Fruit fly (Drosophila melanogaster) whole organism: Measurements from ENCODE around the gene CG14221.

ENCODE experiments used
- CG8478 ChIP-seq: fragments of >200 bp; optimal IDR thresholded peaks from 2 replicates; lab custom pipeline; 2018; ENCODE audit warnings: inconsistent platforms
- Dll ChIP-seq: fragments of >200 bp; optimal IDR thresholded peaks from 2 replicates; lab custom pipeline; 2017
- EcR ChIP-seq, 2 experiments: fragments of >200 bp; optimal IDR thresholded peaks; 2 replicates each; lab custom pipeline; 2017; ENCODE audit warnings: missing biosample characterization in 2 of 2, missing genetic modification characterization in 2 of 2, missing genetic modification reagents in 2 of 2
- pan ChIP-seq: fragments of >200 bp; optimal IDR thresholded peaks from 2 replicates; lab custom pipeline; 2017
- psq ChIP-seq: fragments of >200 bp; optimal IDR thresholded peaks from 2 replicates; lab custom pipeline; 2017
- usp ChIP-seq: fragments of >200 bp; optimal IDR thresholded peaks from 2 replicates; lab custom pipeline; 2017; ENCODE audit warnings: missing biosample characterization, missing genetic modification characterization, mixed read lengths

Gene CG14221

DNA sequence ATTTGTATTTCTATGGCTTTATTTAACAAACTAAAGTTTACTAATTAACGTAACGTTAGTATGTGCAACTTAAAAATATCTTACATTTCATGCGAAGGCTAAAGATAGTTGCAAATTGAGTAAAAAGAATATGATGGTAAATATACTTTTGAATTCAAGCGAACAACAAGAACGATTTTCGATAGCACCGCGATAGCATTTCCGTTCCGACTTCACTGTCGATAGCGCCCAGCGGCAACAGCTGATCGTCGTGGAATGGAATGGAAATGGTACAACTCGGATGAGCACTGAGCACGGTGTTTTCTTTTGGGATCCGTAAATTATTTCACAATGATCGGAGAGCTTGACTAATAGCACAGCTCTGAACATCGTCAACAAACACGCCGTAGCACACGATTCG is 7.6 kb downstream of the CG14221 start:
- TF ChIP-seq usp (GFP tag; lab: Kevin White, UChicago) (no peak), EcR (GFP tag; optimal IDR thresholded peaks at IDR 0.05; lab: Kevin White, UChicago) (no peak), CG8478 (lab: Kevin White, UChicago) (no peak), pan (no peak), Dll (lab: Kevin White, UChicago) (no peak)

- TF ChIP-seq CG8478 (lab: Kevin White, UChicago): no peak
- TF ChIP-seq pan: no peak
- TF ChIP-seq psq (lab: Kevin White, UChicago): no peak
- TF ChIP-seq Dll (lab: Kevin White, UChicago): no peak
- no peak for TF ChIP-seq EcR (GFP tag; optimal IDR thresholded peaks at IDR 0.05; lab: Kevin White, UChicago)
- no peak for TF ChIP-seq usp (GFP tag; lab: Kevin White, UChicago)
Measured at dm6 chrX:19611226-19611625, 9.8 kb downstream of the CG14221 start, which contains the start of the genes Shawn and Tyler. Gene Shawn (plus strand): TSS chrX:19611526. Gene Tyler (plus strand): TSS chrX:19611526.

DNA sequence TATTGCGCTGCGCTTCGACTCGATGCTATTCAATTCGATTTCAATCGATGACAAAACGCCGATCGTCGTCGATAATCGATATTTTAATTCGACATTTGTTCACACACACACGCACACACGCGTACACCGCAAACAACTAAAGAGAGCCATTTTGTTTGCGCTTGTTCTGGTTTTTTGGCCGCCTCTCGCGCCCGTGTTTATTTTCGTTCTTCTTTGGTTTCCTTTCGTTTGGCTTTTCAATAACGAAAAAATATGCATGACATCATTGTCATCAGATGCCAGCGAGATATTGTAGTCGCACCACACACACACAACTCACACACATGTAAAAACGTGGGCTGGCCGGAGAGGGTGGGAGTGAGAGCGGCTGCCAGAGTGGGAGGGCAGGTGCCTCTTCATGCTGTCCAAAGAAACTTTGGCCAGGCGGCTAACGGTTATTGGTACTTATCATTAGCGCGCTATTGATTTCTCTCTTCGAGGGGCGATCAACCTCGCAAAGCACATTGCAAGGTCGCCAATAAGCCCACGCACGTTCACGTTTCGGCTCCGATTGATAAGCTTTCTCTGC is 12.9 kb downstream of the CG14221 start:
- TF ChIP-seq Dll (lab: Kevin White, UChicago): no peak
- TF ChIP-seq pan: no peak
- no peak for TF ChIP-seq usp (GFP tag; lab: Kevin White, UChicago)
- TF ChIP-seq psq (lab: Kevin White, UChicago): no peak
- no peak for TF ChIP-seq EcR (GFP tag; optimal IDR thresholded peaks at IDR 0.05; lab: Kevin White, UChicago)
- TF ChIP-seq CG8478 (lab: Kevin White, UChicago): no peak

DNA sequence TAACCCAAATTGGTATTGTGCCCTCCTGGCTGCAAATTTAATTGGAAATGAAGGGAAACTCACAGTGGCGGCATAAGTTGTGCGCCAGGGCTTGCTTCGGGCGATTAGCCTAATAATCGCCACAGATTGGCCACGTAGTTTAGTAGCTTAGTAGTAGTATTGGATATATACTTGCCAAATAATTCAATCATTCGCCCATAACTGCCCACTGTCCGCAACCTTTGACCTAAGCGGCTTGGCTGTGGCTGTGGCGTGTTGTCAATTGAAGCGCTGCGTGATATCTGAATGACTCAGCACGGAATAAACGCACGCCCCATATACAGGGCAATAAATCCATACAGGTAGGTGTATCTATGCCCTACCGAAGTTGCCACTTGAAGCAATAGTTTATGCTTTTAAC is 14.1 kb downstream of the CG14221 start:
- TF ChIP-seq usp (GFP tag; lab: Kevin White, UChicago) (no peak), pan (no peak)

DNA sequence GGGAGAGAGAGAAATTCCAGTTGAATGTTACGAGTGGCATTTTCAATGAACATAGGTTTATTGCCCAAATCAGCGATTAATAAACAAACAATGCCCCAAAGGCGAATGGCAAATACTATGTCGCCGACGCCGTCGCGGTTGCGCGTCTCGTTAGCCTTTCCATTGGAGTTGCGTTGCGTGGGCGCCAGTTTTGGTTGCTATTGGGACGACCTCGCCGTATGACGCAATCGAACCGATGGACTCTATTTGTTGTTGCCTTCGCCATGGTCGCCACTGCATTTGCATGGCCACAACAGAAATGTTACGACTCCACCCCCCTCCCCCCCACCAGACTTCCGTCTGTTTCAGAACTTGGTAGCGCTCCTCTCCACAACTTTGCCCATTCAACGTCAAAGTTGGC is 14.5 kb downstream of the CG14221 start:
- TF ChIP-seq CG8478 (lab: Kevin White, UChicago): no peak
- TF ChIP-seq psq (lab: Kevin White, UChicago): no peak
- TF ChIP-seq pan: no peak
- no peak for TF ChIP-seq EcR (GFP tag; optimal IDR thresholded peaks at IDR 0.05; lab: Kevin White, UChicago)
- no peak for TF ChIP-seq usp (GFP tag; lab: Kevin White, UChicago)
- no peak for TF ChIP-seq Dll (lab: Kevin White, UChicago)

DNA sequence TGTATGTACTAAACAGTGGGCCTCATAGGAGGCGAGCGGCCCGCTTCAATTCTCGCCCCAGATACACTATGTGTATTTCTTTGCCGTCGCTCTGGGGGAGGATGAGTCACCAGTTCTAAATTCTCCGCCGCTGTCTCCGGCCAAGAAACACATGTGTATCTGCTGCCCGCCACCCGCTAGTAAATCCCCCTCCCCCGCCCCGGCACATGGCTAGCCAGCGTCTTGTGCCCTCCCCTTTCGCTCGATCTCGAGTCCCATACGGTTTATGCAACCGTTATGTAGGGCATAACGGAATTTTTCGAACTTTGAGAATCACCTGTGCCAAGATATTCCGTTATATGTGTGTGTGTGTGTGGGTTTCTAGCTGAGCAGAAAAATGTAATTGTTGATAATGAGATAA is 15.1 kb downstream of the CG14221 start:
- TF ChIP-seq psq (lab: Kevin White, UChicago): no peak
- no peak for TF ChIP-seq Dll (lab: Kevin White, UChicago)

dm6 chrX:19604997-19605396 is 16.0 kb downstream of the CG14221 start, which contains the start of gene CG14207:
Gene CG14207 (plus strand): TSS chrX:19605199.
- no peak for TF ChIP-seq psq (lab: Kevin White, UChicago)
- TF ChIP-seq CG8478 (lab: Kevin White, UChicago): no peak
- no peak for TF ChIP-seq usp (GFP tag; lab: Kevin White, UChicago)
- TF ChIP-seq pan: no peak

dm6 chrX:19603953-19604352 is 17.1 kb downstream of the CG14221 start:
- TF ChIP-seq CG8478 (lab: Kevin White, UChicago) (no peak), psq (lab: Kevin White, UChicago) (no peak), EcR (GFP tag; optimal IDR thresholded peaks at IDR 0.05; lab: Kevin White, UChicago) (no peak), usp (GFP tag; lab: Kevin White, UChicago) (no peak), pan (no peak), Dll (lab: Kevin White, UChicago) (no peak)

DNA sequence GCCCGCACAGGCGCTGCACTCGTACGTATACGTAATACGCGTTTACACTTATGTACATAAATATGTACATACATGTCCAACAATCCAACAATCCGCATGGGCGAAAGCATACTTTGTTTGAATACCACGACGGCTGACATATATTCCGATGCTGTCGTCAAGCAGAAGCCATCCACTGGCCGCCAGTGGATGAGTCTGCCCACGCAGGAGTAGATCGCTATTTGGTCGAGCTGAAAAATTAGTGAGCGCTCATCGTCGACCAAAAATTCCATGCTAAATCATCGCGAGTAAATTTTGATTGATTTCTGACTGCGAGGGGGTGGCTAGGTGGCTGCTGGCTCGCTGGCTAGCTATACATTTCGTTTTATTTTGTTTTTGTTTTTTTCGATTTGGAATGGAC is 18.6 kb downstream of the CG14221 start:
- TF ChIP-seq pan (no peak), CG8478 (lab: Kevin White, UChicago) (no peak), EcR (GFP tag; optimal IDR thresholded peaks at IDR 0.05; lab: Kevin White, UChicago) (no peak), psq (lab: Kevin White, UChicago) (no peak)

dm6 chrX:19601644-19602043 is 19.4 kb downstream of the CG14221 start, which contains the start of gene CG14220:
Gene CG14220 (minus strand): TSS chrX:19601851.
- TF ChIP-seq Dll (lab: Kevin White, UChicago) (no peak), CG8478 (lab: Kevin White, UChicago) (no peak)

DNA sequence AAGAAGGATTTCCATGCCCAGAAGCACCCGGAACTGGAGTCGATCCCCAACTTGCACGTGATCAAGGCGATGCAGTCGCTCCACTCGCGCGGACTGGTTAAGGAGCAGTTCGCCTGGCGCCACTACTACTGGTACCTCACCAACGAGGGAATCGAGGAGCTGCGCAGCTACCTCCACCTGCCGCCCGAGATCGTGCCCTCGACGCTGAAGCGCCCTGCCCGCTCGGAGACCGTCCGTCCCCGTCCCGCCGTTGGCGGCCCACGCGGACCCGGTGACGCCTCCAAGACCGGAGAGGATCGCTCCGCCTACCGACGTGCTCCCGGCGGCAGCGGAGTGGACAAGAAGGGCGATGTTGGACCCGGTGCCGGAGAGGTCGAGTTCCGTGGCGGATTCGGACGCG is 22.5 kb downstream of the CG14221 start:
- TF ChIP-seq CG8478 (lab: Kevin White, UChicago): no peak
- TF ChIP-seq psq (lab: Kevin White, UChicago): no peak
- TF ChIP-seq pan: no peak
- TF ChIP-seq usp (GFP tag; lab: Kevin White, UChicago): no peak
- no peak for TF ChIP-seq EcR (GFP tag; optimal IDR thresholded peaks at IDR 0.05; lab: Kevin White, UChicago)
- no peak for TF ChIP-seq Dll (lab: Kevin White, UChicago)

- TF ChIP-seq CG8478 (lab: Kevin White, UChicago) (no peak), pan (no peak), psq (lab: Kevin White, UChicago) (no peak), usp (GFP tag; lab: Kevin White, UChicago) (no peak), EcR (GFP tag; optimal IDR thresholded peaks at IDR 0.05; lab: Kevin White, UChicago) (no peak), Dll (lab: Kevin White, UChicago) (no peak)
Measured at dm6 chrX:19597684-19598363, 23.2 kb downstream of the CG14221 start, which contains the start of gene RpS10b. Gene RpS10b (plus strand): TSS chrX:19598031.
